Worm (Caenorhabditis elegans): ENCODE measurements around the gene clec-135.

clec-135 gene

ce11 chrII:4258683-4259082 lies at the start of gene clec-135:
clec-135 (minus strand) TSS chrII:4258783.
- no peak for TF ChIP-seq him-1 (tag; optimal IDR thresholded peaks at IDR 0.05)
- no peak for TF ChIP-seq W03F9.2 (tag; optimal IDR thresholded peaks at IDR 0.05)
- no peak for TF ChIP-seq dao-5 (tag; optimal IDR thresholded peaks at IDR 0.05)

ce11 chrII:4306921-4307630 lies 48.5 kb upstream of the clec-135 start, which contains the start of gene Y52E8A.3:
Y52E8A.3 (minus strand) TSS chrII:4306971.
- TF ChIP-seq him-1 (tag; optimal IDR thresholded peaks at IDR 0.05) (no peak), W03F9.2 (tag; optimal IDR thresholded peaks at IDR 0.05) (no peak)

- TF ChIP-seq W03F9.2 (tag; optimal IDR thresholded peaks at IDR 0.05), result no peak
- no peak for TF ChIP-seq dao-5 (tag; optimal IDR thresholded peaks at IDR 0.05)
Measured at ce11 chrII:4301307-4301706, 42.7 kb upstream of the clec-135 start, which contains the start of gene gtf-2F1. gtf-2F1 (plus strand) TSS chrII:4301607.

ce11 chrII:4299227-4299703 lies 40.7 kb upstream of the clec-135 start, which contains the start of gene sco-1:
sco-1 (plus strand) TSS chrII:4299653.
- TF ChIP-seq dao-5 (tag; optimal IDR thresholded peaks at IDR 0.05), result no peak
- TF ChIP-seq W03F9.2 (tag; optimal IDR thresholded peaks at IDR 0.05), result peak; percentile 95
- TF ChIP-seq him-1 (tag; optimal IDR thresholded peaks at IDR 0.05), result peak; percentile 92

- TF ChIP-seq dao-5 (tag; optimal IDR thresholded peaks at IDR 0.05), result no peak
- TF ChIP-seq him-1 (tag; optimal IDR thresholded peaks at IDR 0.05), result no peak
- no peak for TF ChIP-seq W03F9.2 (tag; optimal IDR thresholded peaks at IDR 0.05)
Measured at ce11 chrII:4297259-4297658, 38.7 kb upstream of the clec-135 start.

ce11 chrII:4294801-4295200 lies 36.2 kb upstream of the clec-135 start, which contains the start of gene rml-4:
rml-4 (plus strand) TSS chrII:4295101.
- no peak for TF ChIP-seq him-1 (tag; optimal IDR thresholded peaks at IDR 0.05)
- no peak for TF ChIP-seq dao-5 (tag; optimal IDR thresholded peaks at IDR 0.05)
- TF ChIP-seq W03F9.2 (tag; optimal IDR thresholded peaks at IDR 0.05), result no peak

ce11 chrII:4294189-4294588 lies 35.6 kb upstream of the clec-135 start:
- no peak for TF ChIP-seq dao-5 (tag; optimal IDR thresholded peaks at IDR 0.05)
- no peak for TF ChIP-seq him-1 (tag; optimal IDR thresholded peaks at IDR 0.05)
- no peak for TF ChIP-seq W03F9.2 (tag; optimal IDR thresholded peaks at IDR 0.05)

ce11 chrII:4293027-4293522 lies 34.5 kb upstream of the clec-135 start:
- TF ChIP-seq him-1 (tag; optimal IDR thresholded peaks at IDR 0.05), result no peak
- no peak for TF ChIP-seq dao-5 (tag; optimal IDR thresholded peaks at IDR 0.05)
- no peak for TF ChIP-seq W03F9.2 (tag; optimal IDR thresholded peaks at IDR 0.05)

- no peak for TF ChIP-seq dao-5 (tag; optimal IDR thresholded peaks at IDR 0.05)
- TF ChIP-seq him-1 (tag; optimal IDR thresholded peaks at IDR 0.05), result no peak
- no peak for TF ChIP-seq W03F9.2 (tag; optimal IDR thresholded peaks at IDR 0.05)
Measured at ce11 chrII:4291799-4292198, 33.2 kb upstream of the clec-135 start.

- TF ChIP-seq W03F9.2 (tag; optimal IDR thresholded peaks at IDR 0.05), result no peak
- no peak for TF ChIP-seq dao-5 (tag; optimal IDR thresholded peaks at IDR 0.05)
- TF ChIP-seq him-1 (tag; optimal IDR thresholded peaks at IDR 0.05), result no peak
Measured at ce11 chrII:4288572-4288971, 30.0 kb upstream of the clec-135 start.

ce11 chrII:4288111-4288510 lies 29.5 kb upstream of the clec-135 start, which contains the start of gene C01F1.6:
C01F1.6 (minus strand) TSS chrII:4288211.
- TF ChIP-seq him-1 (tag; optimal IDR thresholded peaks at IDR 0.05) (no peak), dao-5 (tag; optimal IDR thresholded peaks at IDR 0.05) (no peak), W03F9.2 (tag; optimal IDR thresholded peaks at IDR 0.05) (no peak)

ce11 chrII:4286921-4287320 lies 28.3 kb upstream of the clec-135 start:
- TF ChIP-seq him-1 (tag; optimal IDR thresholded peaks at IDR 0.05) (no peak), W03F9.2 (tag; optimal IDR thresholded peaks at IDR 0.05) (no peak), dao-5 (tag; optimal IDR thresholded peaks at IDR 0.05) (no peak)

- TF ChIP-seq dao-5 (tag; optimal IDR thresholded peaks at IDR 0.05) (no peak), him-1 (tag; optimal IDR thresholded peaks at IDR 0.05) (no peak), W03F9.2 (tag; optimal IDR thresholded peaks at IDR 0.05) (no peak)
Measured at ce11 chrII:4284305-4285193, 26.0 kb upstream of the clec-135 start.

ce11 chrII:4281743-4282142 lies 23.2 kb upstream of the clec-135 start, which contains the start of gene C01F1.5:
C01F1.5 (minus strand) TSS chrII:4281845.
- TF ChIP-seq W03F9.2 (tag; optimal IDR thresholded peaks at IDR 0.05), result no peak
